Worm (Caenorhabditis elegans): Measurements from ENCODE around the gene srd-70.

- TF ChIP-seq ceh-13 (GFP tag; optimal IDR thresholded peaks at IDR 0.05) (no peak), ama-1 (optimal IDR thresholded peaks at IDR 0.05) (no peak), sea-1 (GFP tag; conservative IDR thresholded peaks at IDR 0.05) (no peak), ceh-36 (tag; optimal IDR thresholded peaks at IDR 0.05) (peak; percentile 35), F13C5.2 (tag; optimal IDR thresholded peaks at IDR 0.05) (no peak), tbx-37 (GFP tag; conservative IDR thresholded peaks at IDR 0.05) (no peak), hmg-4 (GFP tag; optimal IDR thresholded peaks at IDR 0.05) (peak; percentile 68), pes-1 (GFP tag; IDR thresholded peaks at IDR 0.05) (no peak), B0310.2 (tag; optimal IDR thresholded peaks at IDR 0.05) (no peak), flt-1 (GFP tag; IDR thresholded peaks at IDR 0.05) (peak; percentile 17; the same call in 1 of the 2 replicates)
These were observed 43.6 kb upstream of the srd-70 start for ce11 chrV:20410285-20410684.
